Fruit fly (Drosophila melanogaster) whole organism, embryonic: ENCODE results near the gene CG5850.

Experiments
- Atf6 ChIP-seq: fragments of 200-800 bp; sonication (Bioruptor generic); IDR thresholded peaks from 2 replicates; pipeline ENCODE4 v1.3.6; 2022; ENCODE audit warnings: missing biosample characterization, missing genetic modification characterization
- Bdp1 ChIP-seq: fragments of 200-800 bp; sonication (Bioruptor generic); optimal IDR thresholded peaks from 3 replicates; lab custom pipeline; 2016; ENCODE audit warnings: missing biosample characterization, missing genetic modification characterization
- CG10147 ChIP-seq: fragments of 200-800 bp; sonication (Bioruptor generic); optimal IDR thresholded peaks from 2 replicates; lab custom pipeline; 2019; ENCODE audit warnings: missing biosample characterization, mild to moderate bottlenecking, missing genetic modification characterization, moderate library complexity
- CG10462 ChIP-seq: fragments of 200-800 bp; sonication (Bioruptor generic); optimal IDR thresholded peaks from 2 replicates; lab custom pipeline; 2016; ENCODE audit warnings: missing biosample characterization, missing genetic modification characterization
- CG11085 ChIP-seq: fragments of 200-800 bp; sonication (Bioruptor generic); IDR thresholded peaks from 2 replicates; pipeline ENCODE4 v1.3.6; 2022; ENCODE audit warnings: missing biosample characterization, missing genetic modification characterization
- CG12236 ChIP-seq: fragments of 200-800 bp; sonication (Bioruptor generic); optimal IDR thresholded peaks from 2 replicates; lab custom pipeline; 2016; ENCODE audit warnings: missing biosample characterization, missing genetic modification characterization
- CG12744 ChIP-seq: fragments of 200-800 bp; sonication (Bioruptor generic); optimal IDR thresholded peaks from 2 replicates; lab custom pipeline; 2016; ENCODE audit warnings: missing biosample characterization, missing genetic modification characterization
- CG13296 ChIP-seq: fragments of 200-800 bp; sonication (Bioruptor generic); optimal IDR thresholded peaks from 3 replicates; lab custom pipeline; 2018; ENCODE audit warnings: missing biosample characterization, mild to moderate bottlenecking, missing genetic modification characterization
- CG13624 ChIP-seq: fragments of 200-800 bp; sonication (Bioruptor generic); optimal IDR thresholded peaks from 2 replicates; lab custom pipeline; 2016; ENCODE audit warnings: missing biosample characterization, missing genetic modification characterization
- CG16813 ChIP-seq: fragments of 200-800 bp; sonication (Bioruptor generic); IDR thresholded peaks from 3 replicates; pipeline ENCODE4 v1.3.6; 2022; ENCODE audit warnings: missing biosample characterization, missing genetic modification characterization; ENCODE audit not compliant: partially characterized antibody
- CG16815 ChIP-seq: fragments of 200-800 bp; sonication (Bioruptor generic); optimal IDR thresholded peaks from 3 replicates; lab custom pipeline; 2017; ENCODE audit warnings: missing biosample characterization, mild to moderate bottlenecking, missing genetic modification characterization
- CG17829 ChIP-seq: fragments of 200-800 bp; optimal IDR thresholded peaks from 2 replicates; lab custom pipeline; 2019; ENCODE audit warnings: missing biosample characterization, mild to moderate bottlenecking, missing genetic modification characterization, moderate library complexity
- CG2120 ChIP-seq: fragments of 200-800 bp; sonication (Bioruptor generic); optimal IDR thresholded peaks from 3 replicates; lab custom pipeline; 2016; ENCODE audit warnings: missing biosample characterization, missing genetic modification characterization
- CG33213 ChIP-seq: fragments of 200-800 bp; sonication (Bioruptor generic); optimal IDR thresholded peaks from 3 replicates; lab custom pipeline; 2016; ENCODE audit warnings: missing biosample characterization, missing genetic modification characterization
- CG3726 ChIP-seq: fragments of 200-800 bp; sonication (Bioruptor generic); IDR thresholded peaks from 3 replicates; pipeline ENCODE4, ENCODE4 v1.3.6; 2022; ENCODE audit warnings: missing biosample characterization, missing genetic modification characterization
- CG3995 ChIP-seq: fragments of 200-800 bp; sonication (Bioruptor generic); optimal IDR thresholded peaks from 3 replicates; lab custom pipeline; 2016; ENCODE audit warnings: missing biosample characterization, missing genetic modification characterization
- CG4282 ChIP-seq: fragments of 200-800 bp; sonication (Bioruptor generic); optimal IDR thresholded peaks from 2 replicates; lab custom pipeline; 2016; ENCODE audit warnings: missing biosample characterization, missing genetic modification characterization
- CG43689 ChIP-seq: fragments of 200-800 bp; sonication (Bioruptor generic); IDR thresholded peaks from 2 replicates; pipeline ENCODE4 v1.3.6; 2022; ENCODE audit warnings: missing biosample characterization, missing genetic modification characterization
- CG4617 ChIP-seq: fragments of 200-800 bp; sonication (Bioruptor generic); optimal IDR thresholded peaks from 3 replicates; lab custom pipeline; 2016; ENCODE audit warnings: missing biosample characterization, missing genetic modification characterization, borderline replicate concordance
- CG5180 ChIP-seq: fragments of 200-800 bp; sonication (Bioruptor generic); optimal IDR thresholded peaks from 3 replicates; lab custom pipeline; 2017; ENCODE audit warnings: missing biosample characterization, missing genetic modification characterization, mild to moderate bottlenecking, moderate library complexity, missing genetic modification reagents
- CG6813 ChIP-seq: fragments of 200-800 bp; sonication (Bioruptor generic); optimal IDR thresholded peaks from 2 replicates; lab custom pipeline; 2017; ENCODE audit warnings: missing biosample characterization, missing genetic modification characterization, mild to moderate bottlenecking, moderate library complexity, missing genetic modification reagents
- CTCF ChIP-seq: fragments of 200-800 bp; sonication (Bioruptor generic); optimal IDR thresholded peaks from 2 replicates; lab custom pipeline; 2017; ENCODE audit warnings: missing biosample characterization, mild to moderate bottlenecking, missing genetic modification characterization, moderate library complexity
- Camta ChIP-seq: fragments of 200-800 bp; sonication (Bioruptor generic); optimal IDR thresholded peaks from 2 replicates; lab custom pipeline; 2016; ENCODE audit warnings: missing biosample characterization, missing genetic modification characterization
- Dbx ChIP-seq: fragments of 200-800 bp; sonication (Bioruptor generic); IDR thresholded peaks from 3 replicates; pipeline ENCODE4 v1.3.6; 2022; ENCODE audit warnings: missing biosample characterization, missing genetic modification characterization
- Elba2 ChIP-seq: fragments of 200-800 bp; sonication (Bioruptor generic); optimal IDR thresholded peaks from 3 replicates; lab custom pipeline; 2016; ENCODE audit warnings: missing biosample characterization, missing genetic modification characterization
- H2.0 ChIP-seq: fragments of 200-800 bp; sonication (Bioruptor generic); IDR thresholded peaks from 2 replicates; pipeline ENCODE4 v1.3.6; 2022; ENCODE audit warnings: missing biosample characterization, missing genetic modification characterization
- Lpt ChIP-seq: fragments of >200 bp; optimal IDR thresholded peaks from 2 replicates; lab custom pipeline; 2018; ENCODE audit warnings: missing biosample characterization, missing genetic modification characterization
- Meics ChIP-seq: fragments of 200-800 bp; sonication (Bioruptor generic); optimal IDR thresholded peaks from 2 replicates; lab custom pipeline; 2017; ENCODE audit warnings: missing biosample characterization, mild to moderate bottlenecking, missing genetic modification characterization
- NfI ChIP-seq: fragments of 200-800 bp; sonication (Bioruptor generic); optimal IDR thresholded peaks from 3 replicates; lab custom pipeline; 2018; ENCODE audit warnings: missing biosample characterization, mild to moderate bottlenecking, missing genetic modification characterization, moderate library complexity
- Spps ChIP-seq: fragments of 200-800 bp; sonication (Bioruptor generic); optimal IDR thresholded peaks from 2 replicates; lab custom pipeline; 2018; ENCODE audit warnings: missing biosample characterization, mild to moderate bottlenecking, missing genetic modification characterization
- Stat92E ChIP-seq, 3 experiments: fragments of >200 bp in 2 of 3; fragments of 200-800 bp in 1 of 3; sonication (Bioruptor generic) in 1 of 3; optimal IDR thresholded peaks; 2 replicates each; lab custom pipeline; 2017 to 2019; ENCODE audit warnings: missing biosample characterization in 3 of 3, missing genetic modification characterization in 3 of 3, mild to moderate bottlenecking in 1 of 3, moderate library complexity in 1 of 3
- ftz-f1 ChIP-seq: fragments of 200-800 bp; sonication (Bioruptor generic); optimal IDR thresholded peaks from 2 replicates; lab custom pipeline; 2016; ENCODE audit warnings: missing biosample characterization, missing genetic modification characterization
- hb ChIP-seq: fragments of 200-800 bp; sonication (Bioruptor generic); IDR thresholded peaks from 3 replicates; pipeline ENCODE4 v1.3.6; 2022; ENCODE audit warnings: missing biosample characterization, missing genetic modification characterization; ENCODE audit not compliant: partially characterized antibody
- inv ChIP-seq: fragments of 200-800 bp; sonication (Bioruptor generic); IDR thresholded peaks from 2 replicates; pipeline ENCODE4 v1.3.6; 2022; ENCODE audit warnings: missing biosample characterization, missing genetic modification characterization; ENCODE audit not compliant: partially characterized antibody
- org-1 ChIP-seq: fragments of 200-800 bp; sonication (Bioruptor generic); optimal IDR thresholded peaks from 2 replicates; lab custom pipeline; 2017; ENCODE audit warnings: missing biosample characterization, missing genetic modification characterization
- pita ChIP-seq: fragments of 200-800 bp; sonication (Bioruptor generic); optimal IDR thresholded peaks from 2 replicates; lab custom pipeline; 2017; ENCODE audit warnings: missing biosample characterization, mild to moderate bottlenecking, missing genetic modification characterization
- repo ChIP-seq: fragments of 200-800 bp; sonication (Bioruptor generic); optimal IDR thresholded peaks from 2 replicates; lab custom pipeline; 2016; ENCODE audit warnings: missing biosample characterization, missing genetic modification characterization
- rib ChIP-seq: fragments of 200-800 bp; sonication (Bioruptor generic); IDR thresholded peaks from 2 replicates; pipeline ENCODE4 v1.3.6; 2022; ENCODE audit warnings: missing biosample characterization, missing genetic modification characterization
- ro ChIP-seq: fragments of 200-800 bp; sonication (Bioruptor generic); IDR thresholded peaks from 2 replicates; pipeline ENCODE4 v1.3.6; 2022; ENCODE audit warnings: missing biosample characterization, missing genetic modification characterization
- run ChIP-seq: fragments of 200-800 bp; sonication (Bioruptor generic); optimal IDR thresholded peaks from 3 replicates; lab custom pipeline; 2018; ENCODE audit warnings: missing biosample characterization, mild to moderate bottlenecking, missing genetic modification characterization
- sc ChIP-seq, 3 experiments: fragments of >200 bp in 2 of 3; fragments of 200-800 bp in 1 of 3; sonication (Bioruptor generic) in 1 of 3; optimal IDR thresholded peaks; 2 replicates in 2 of 3; 3 replicates in 1 of 3; lab custom pipeline; 2017; ENCODE audit warnings: mild to moderate bottlenecking in 1 of 3, missing biosample characterization in 1 of 3, missing genetic modification characterization in 1 of 3, missing genetic modification reagents in 1 of 3
- stwl ChIP-seq: fragments of 200-800 bp; sonication (Bioruptor generic); optimal IDR thresholded peaks from 3 replicates; lab custom pipeline; 2018; ENCODE audit warnings: missing biosample characterization, mild to moderate bottlenecking, missing genetic modification characterization, moderate library complexity
- tna ChIP-seq: fragments of 200-800 bp; sonication (Bioruptor generic); IDR thresholded peaks from 2 replicates; pipeline ENCODE4 v1.3.6; 2022; ENCODE audit warnings: missing biosample characterization, missing genetic modification characterization; ENCODE audit not compliant: partially characterized antibody
- trh ChIP-seq: fragments of 200-800 bp; sonication (Bioruptor generic); optimal IDR thresholded peaks from 2 replicates; lab custom pipeline; 2016; ENCODE audit warnings: missing biosample characterization, missing genetic modification characterization
- ttk ChIP-seq: fragments of 200-800 bp; sonication (Bioruptor generic); IDR thresholded peaks from 2 replicates; pipeline ENCODE4 v2.1.2; 2022; ENCODE audit warnings: missing biosample characterization, missing genetic modification characterization
- twi ChIP-seq: fragments of 200-800 bp; optimal IDR thresholded peaks from 2 replicates; lab custom pipeline; 2019; ENCODE audit warnings: missing biosample characterization, mild to moderate bottlenecking, missing genetic modification characterization, moderate library complexity
- wek ChIP-seq: fragments of 200-800 bp; sonication (Bioruptor generic); optimal IDR thresholded peaks from 3 replicates; lab custom pipeline; 2018; ENCODE audit warnings: missing biosample characterization, mild to moderate bottlenecking, missing genetic modification characterization, moderate library complexity
- zen2 ChIP-seq: fragments of 200-800 bp; sonication (Bioruptor generic); IDR thresholded peaks from 3 replicates; pipeline ENCODE4 v1.3.6; 2022; ENCODE audit warnings: missing biosample characterization, missing genetic modification characterization; ENCODE audit not compliant: partially characterized antibody

CG5850 gene

DNA sequence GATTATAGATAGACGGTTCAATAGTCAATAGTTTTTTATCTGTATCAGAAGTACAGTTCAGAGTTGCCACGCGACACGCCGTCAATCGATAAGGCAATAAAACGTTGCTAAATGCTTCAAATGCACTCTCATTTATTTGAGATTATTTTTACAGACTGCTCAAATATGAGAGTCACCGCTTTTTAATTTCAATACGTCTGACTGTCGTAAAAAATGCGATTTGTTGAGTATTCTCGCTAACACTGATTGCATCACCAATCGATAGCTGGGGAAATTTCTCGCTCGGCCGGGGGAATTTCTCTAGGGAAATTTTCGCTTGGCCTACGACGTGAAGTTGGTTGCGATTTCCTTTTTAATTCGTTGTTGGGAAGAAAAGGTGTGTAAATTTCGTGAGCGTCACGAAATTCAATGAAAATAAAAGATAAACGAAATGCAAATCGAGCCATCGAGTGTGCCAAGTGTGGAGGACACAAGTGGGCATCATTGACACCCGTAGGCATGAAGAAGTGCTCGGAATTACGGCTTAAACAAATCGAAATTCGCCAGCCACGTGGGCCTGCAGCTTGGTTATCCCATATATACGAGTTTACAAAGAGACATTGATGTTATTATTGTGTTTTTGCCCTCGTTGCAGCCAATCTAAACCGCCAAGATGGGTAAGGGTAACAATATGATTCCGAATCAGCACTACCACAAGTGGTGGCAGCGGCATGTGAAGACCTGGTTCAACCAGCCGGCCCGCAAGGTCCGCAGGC is 3.4 kb upstream of the CG5850 start, which contains the start of the genes Dref and RpL13 (continued):
- TF ChIP-seq CG33213 (GFP tag; lab: Kevin White, UChicago) (peak; percentile 92), CG10462 (GFP tag; lab: Kevin White, UChicago) (peak; percentile 67), CG13624 (GFP tag; lab: Kevin White, UChicago) (peak; percentile 93), CG43689 (GFP tag; lab: Robert Waterston, UW) (peak; percentile 63), stwl (tag; lab: Kevin White, UChicago) (peak; percentile 76), Lpt (GFP tag; lab: Kevin White, UChicago) (no peak), hb (GFP tag; lab: Robert Waterston, UW) (peak; percentile 76; the same call in 2 of the 3 replicates), trh (GFP tag; lab: Kevin White, UChicago) (peak; percentile 64), CG16813 (GFP tag; lab: Robert Waterston, UW) (peak; percentile 79), CG6813 (GFP tag; lab: Kevin White, UChicago) (peak; percentile 93), CG17829 (peak; percentile 86), ttk (GFP tag; lab: Robert Waterston, UW) (peak; percentile 44), CG13296 (GFP tag; lab: Kevin White, UChicago) (peak; percentile 97), repo (GFP tag; lab: Kevin White, UChicago) (peak; percentile 58), Atf6 (GFP tag; lab: Robert Waterston, UW) (peak; percentile 84), CG10147 (peak; percentile 81), CG11085 (peak; percentile 49; the same call in 1 of the 2 replicates), Camta (GFP tag; lab: Kevin White, UChicago) (peak; percentile 88), tna (GFP tag; lab: Robert Waterston, UW) (peak; percentile 75; the same call in 1 of the 2 replicates), CG5180 (GFP tag; lab: Kevin White, UChicago) (peak; percentile 83), inv (peak; percentile 76), pita (no peak), twi (peak; percentile 65), CG16815 (GFP tag; lab: Kevin White, UChicago) (peak; percentile 31), NfI (GFP tag; lab: Kevin White, UChicago) (peak; percentile 94), CG4617 (GFP tag; lab: Kevin White, UChicago) (peak; percentile 70), run (peak; percentile 78), ro (GFP tag; lab: Robert Waterston, UW) (no peak), CG3995 (GFP tag; lab: Kevin White, UChicago) (peak; percentile 77), Meics (GFP tag; lab: Kevin White, UChicago) (peak; percentile 94), H2.0 (GFP tag; lab: Robert Waterston, UW) (peak; percentile 48; the same call in 1 of the 2 replicates), CG4282 (GFP tag; lab: Kevin White, UChicago) (peak; percentile 83), Stat92E (GFP tag; optimal IDR thresholded peaks at IDR 0.05; lab: Kevin White, UChicago) (peak in 1 of 3 experiments; percentile 80), org-1 (GFP tag; lab: Kevin White, UChicago) (peak; percentile 91), CG12236 (GFP tag; lab: Kevin White, UChicago) (peak; percentile 86), Spps (tag; lab: Kevin White, UChicago) (peak; percentile 74), Bdp1 (GFP tag; lab: Kevin White, UChicago) (peak; percentile 64), Elba2 (GFP tag; lab: Kevin White, UChicago) (no peak), wek (peak; percentile 91), CG3726 (peak; percentile 55; the same call in 1 of the 3 replicates), CG2120 (GFP tag; lab: Kevin White, UChicago) (peak; percentile 85), Dbx (GFP tag; lab: Robert Waterston, UW) (peak; percentile 77), zen2 (no peak; the same call in 2 of the 3 replicates), CG12744 (GFP tag; lab: Kevin White, UChicago) (peak; percentile 80), ftz-f1 (peak; percentile 54), rib (GFP tag; lab: Robert Waterston, UW) (peak; percentile 27; the same call in 1 of the 2 replicates), CTCF (GFP tag; lab: Kevin White, UChicago) (peak; percentile 64), sc (optimal IDR thresholded peaks at IDR 0.05; lab: Kevin White, UChicago) (no peak), sc (GFP tag; optimal IDR thresholded peaks at IDR 0.05; lab: Kevin White, UChicago) (peak; percentile 74)
